Worm (Caenorhabditis elegans) whole organism, mixed stage, embryonic: Measurements from ENCODE around the gene C55A1.1.

Source experiments
- elt-1 ChIP-seq: sonication (generic microtip); optimal IDR thresholded peaks from 2 replicates; lab custom pipeline; 2017; ENCODE audit warnings: missing genetic modification characterization, mild to moderate bottlenecking, missing compliant biosample characterization, antibody characterized with exemption, moderate library complexity, borderline replicate concordance; ENCODE audit not compliant: insufficient read depth
- nhr-237 ChIP-seq: fragments of 150-350 bp; optimal IDR thresholded peaks from 2 replicates; lab custom pipeline; 2014; ENCODE audit warnings: missing biosample characterization, missing genetic modification characterization
- pha-4 ChIP-seq: fragments of 150-350 bp; optimal IDR thresholded peaks from 2 replicates; lab custom pipeline; 2018; ENCODE audit warnings: missing biosample characterization, missing genetic modification reagents, missing genetic modification characterization
- snpc-4 ChIP-seq: fragments of 150-350 bp; optimal IDR thresholded peaks from 2 replicates; lab custom pipeline; 2014; ENCODE audit warnings: missing biosample characterization, missing genetic modification characterization
- unc-62 ChIP-seq: fragments of 150-350 bp; optimal IDR thresholded peaks from 2 replicates; lab custom pipeline; 2014; ENCODE audit warnings: missing biosample characterization, missing genetic modification reagents, missing genetic modification characterization

ce11 chrV:15625561-15625960 is 3.9 kb downstream of the C55A1.1 start, which contains the start of gene C55A1.11:
- TF ChIP-seq snpc-4 (tag; lab: Kevin White, UChicago): no peak
- no peak for TF ChIP-seq unc-62
- no peak for TF ChIP-seq pha-4 (tag; lab: Kevin White, UChicago)
- no peak for TF ChIP-seq elt-1 (tag; lab: Kevin White, UChicago)
- no peak for TF ChIP-seq nhr-237 (tag; lab: Kevin White, UChicago)
